Fruit fly (Drosophila melanogaster): ENCODE measurements around the gene CG12003.

The CG12003 gene

DNA sequence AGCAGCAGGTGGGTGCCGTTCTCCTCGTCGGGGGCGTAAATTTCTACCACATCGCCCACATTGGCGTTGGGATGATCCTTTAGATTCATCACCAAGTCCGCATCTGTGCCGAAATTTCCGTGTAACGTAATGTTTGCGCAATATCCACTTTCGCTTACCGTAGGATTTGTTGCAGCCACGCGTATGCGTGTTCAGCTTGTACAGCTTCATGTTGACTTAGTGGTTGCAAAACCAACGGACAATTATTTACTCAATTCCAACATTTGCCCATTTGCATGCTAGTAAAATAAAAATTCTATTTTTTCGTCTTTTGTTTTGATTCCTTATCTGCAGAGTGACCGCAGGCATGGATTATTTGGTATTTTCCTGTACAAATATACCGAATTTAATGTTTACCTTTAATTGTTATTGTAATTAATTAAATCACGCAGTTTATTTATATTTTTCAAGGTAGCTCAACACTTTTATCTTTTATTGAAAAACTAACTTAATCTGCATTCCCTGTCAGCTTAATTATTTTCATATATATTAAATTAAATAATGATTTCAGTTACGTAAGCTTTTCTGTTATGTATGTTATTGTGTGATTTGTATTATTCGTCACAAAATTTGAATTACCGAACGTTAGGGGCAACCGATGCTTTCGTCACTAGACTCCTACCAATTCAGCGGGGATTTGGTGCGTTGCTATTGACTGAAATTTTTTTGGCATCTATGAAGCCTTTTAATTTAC, 31.3 kb upstream of the CG12003 start, which contains the start of gene Iml1 (continued):
- TF ChIP-seq caup (GFP tag; optimal IDR thresholded peaks at IDR 0.05; ENCODE audit: severe bottlenecking) (no peak), Six4 (GFP tag; optimal IDR thresholded peaks at IDR 0.05) (peak; percentile 29), btn (GFP tag; optimal IDR thresholded peaks at IDR 0.05) (no peak), CG5245 (GFP tag; optimal IDR thresholded peaks at IDR 0.05) (no peak), CG1832 (GFP tag; optimal IDR thresholded peaks at IDR 0.05) (no peak), CG12744 (GFP tag; optimal IDR thresholded peaks at IDR 0.05) (no peak), CG14050 (GFP tag; IDR thresholded peaks at IDR 0.05) (no peak), CG10321 (GFP tag; IDR thresholded peaks at IDR 0.05) (no peak), so (GFP tag; IDR thresholded peaks at IDR 0.05) (no peak), CG17186 (GFP tag; optimal IDR thresholded peaks at IDR 0.05) (no peak), Hr78 (GFP tag; optimal IDR thresholded peaks at IDR 0.05) (no peak), Nf-YC (tag; optimal IDR thresholded peaks at IDR 0.05) (no peak), Atf6 (GFP tag; IDR thresholded peaks at IDR 0.05) (peak; percentile 33; the same call in 1 of the 2 replicates), Gug (GFP tag; IDR thresholded peaks at IDR 0.05) (peak; percentile 78), CG13296 (GFP tag; optimal IDR thresholded peaks at IDR 0.05) (no peak), slbo (GFP tag; IDR thresholded peaks at IDR 0.05) (peak; percentile 77), Xrp1 (GFP tag; IDR thresholded peaks at IDR 0.05) (no peak), gce (GFP tag; IDR thresholded peaks at IDR 0.05) (no peak), crc (GFP tag; optimal IDR thresholded peaks at IDR 0.05) (no peak), fu2 (GFP tag; optimal IDR thresholded peaks at IDR 0.05) (no peak), CG3847 (GFP tag; IDR thresholded peaks at IDR 0.05) (no peak), chif (GFP tag; optimal IDR thresholded peaks at IDR 0.05) (no peak), B-H2 (GFP tag; optimal IDR thresholded peaks at IDR 0.05) (no peak), MBD-R2 (GFP tag; IDR thresholded peaks at IDR 0.05) (peak; percentile 65; the same call in 1 of the 2 replicates), D (optimal IDR thresholded peaks at IDR 0.05) (no peak), D (GFP tag; optimal IDR thresholded peaks at IDR 0.05) (no peak), CG2116 (GFP tag; optimal IDR thresholded peaks at IDR 0.05) (peak; percentile 44), Jarid2 (GFP tag; optimal IDR thresholded peaks at IDR 0.05) (no peak), CG2129 (GFP tag; IDR thresholded peaks at IDR 0.05; ENCODE audit: partially characterized antibody) (no peak), Hr51 (GFP tag; optimal IDR thresholded peaks at IDR 0.05) (no peak), odd (GFP tag; optimal IDR thresholded peaks at IDR 0.05) (no peak), Nf-YA (GFP tag; IDR thresholded peaks at IDR 0.05) (no peak), Sox102F (GFP tag; optimal IDR thresholded peaks at IDR 0.05) (no peak), CG7556 (GFP tag; optimal IDR thresholded peaks at IDR 0.05) (no peak), Side (GFP tag; optimal IDR thresholded peaks at IDR 0.05) (no peak), ato (GFP tag; IDR thresholded peaks at IDR 0.05; ENCODE audit: partially characterized antibody) (no peak), CG4730 (GFP tag; IDR thresholded peaks at IDR 0.05) (no peak), eve (GFP tag; optimal IDR thresholded peaks at IDR 0.05) (no peak), Ets97D (GFP tag; optimal IDR thresholded peaks at IDR 0.05) (peak; percentile 27), Aef1 (GFP tag; IDR thresholded peaks at IDR 0.05) (peak; percentile 53; the same call in 2 of the 3 replicates), pfk (GFP tag; optimal IDR thresholded peaks at IDR 0.05) (no peak), chm (GFP tag; IDR thresholded peaks at IDR 0.05) (no peak), CG7357 (GFP tag; IDR thresholded peaks at IDR 0.05) (no peak; the same call in 2 of the 3 replicates), Oaz (GFP tag; IDR thresholded peaks at IDR 0.05) (no peak), twi (tag; optimal IDR thresholded peaks at IDR 0.05) (no peak), CG18619 (GFP tag; optimal IDR thresholded peaks at IDR 0.05) (no peak), H2.0 (GFP tag; IDR thresholded peaks at IDR 0.05) (no peak), NFAT (GFP tag; IDR thresholded peaks at IDR 0.05) (peak; percentile 54), CG31441 (GFP tag; IDR thresholded peaks at IDR 0.05) (no peak), wdn (GFP tag; IDR thresholded peaks at IDR 0.05) (no peak), CG15073 (GFP tag; optimal IDR thresholded peaks at IDR 0.05) (no peak)

Data from whole organism, embryonic.